Worm (Caenorhabditis elegans): ENCODE data around the gene ccep-97.

ccep-97 gene

ce11 chrV:4818563-4818962 lies at the start of gene ccep-97:
Gene ccep-97, minus strand, starts transcription at chrV:4818663.
- TF ChIP-seq madf-6 (GFP tag; IDR thresholded peaks at IDR 0.05) (peak; percentile 31; the same call in 1 of the 2 replicates), ztf-22 (GFP tag; optimal IDR thresholded peaks at IDR 0.05) (no peak), hlh-26 (GFP tag; conservative IDR thresholded peaks at IDR 0.05) (no peak), attf-5 (GFP tag; optimal IDR thresholded peaks at IDR 0.05) (no peak), F33H1.4 (GFP tag; IDR thresholded peaks at IDR 0.05) (no peak)

- no peak for TF ChIP-seq F57A8.1 (GFP tag; optimal IDR thresholded peaks at IDR 0.05)
- TF ChIP-seq F37B4.10 (GFP tag; IDR thresholded peaks at IDR 0.05): no peak
- TF ChIP-seq somi-1 (GFP tag; optimal IDR thresholded peaks at IDR 0.05): no peak
- TF ChIP-seq snpc-3.4 (tag; optimal IDR thresholded peaks at IDR 0.05): no peak
- TF ChIP-seq B0035.1 (tag; optimal IDR thresholded peaks at IDR 0.05): no peak
- TF ChIP-seq Y56A3A.18 (GFP tag; IDR thresholded peaks at IDR 0.05): no peak
- no peak for TF ChIP-seq F33H1.4 (GFP tag; IDR thresholded peaks at IDR 0.05)
- no peak for TF ChIP-seq nhr-90 (tag; optimal IDR thresholded peaks at IDR 0.05)
- TF ChIP-seq K12H6.12 (tag; optimal IDR thresholded peaks at IDR 0.05): no peak
- TF ChIP-seq Y53F4B.3 (GFP tag; IDR thresholded peaks at IDR 0.05): no peak
- TF ChIP-seq T26A5.8 (tag; optimal IDR thresholded peaks at IDR 0.05): no peak
- no peak for TF ChIP-seq ztf-28 (GFP tag; IDR thresholded peaks at IDR 0.05)
- TF ChIP-seq pbrm-1 (GFP tag; IDR thresholded peaks at IDR 0.05): no peak
- TF ChIP-seq attf-3 (GFP tag; conservative IDR thresholded peaks at IDR 0.05): no peak
- no peak for TF ChIP-seq pha-4 (tag; optimal IDR thresholded peaks at IDR 0.05)
- TF ChIP-seq egl-44 (GFP tag; IDR thresholded peaks at IDR 0.05): no peak
- no peak for TF ChIP-seq akir-1 (GFP tag; optimal IDR thresholded peaks at IDR 0.05)
- TF ChIP-seq aptf-3 (GFP tag; IDR thresholded peaks at IDR 0.05): no peak
- TF ChIP-seq fkh-3 (tag; optimal IDR thresholded peaks at IDR 0.05): no peak
- no peak for TF ChIP-seq F22D6.2 (tag; optimal IDR thresholded peaks at IDR 0.05)
Measured at ce11 chrV:4867535-4867934, 49.1 kb upstream of the ccep-97 start.

- no peak for TF ChIP-seq D2030.7 (GFP tag; IDR thresholded peaks at IDR 0.05)
- no peak for TF ChIP-seq Y53F4B.3 (GFP tag; IDR thresholded peaks at IDR 0.05)
- TF ChIP-seq atf-7 (tag; optimal IDR thresholded peaks at IDR 0.05): no peak
- no peak for TF ChIP-seq ets-4 (GFP tag; optimal IDR thresholded peaks at IDR 0.05)
- no peak for TF ChIP-seq bed-1 (GFP tag; IDR thresholded peaks at IDR 0.05)
- TF ChIP-seq repo-1 (tag; optimal IDR thresholded peaks at IDR 0.05): no peak
- no peak for TF ChIP-seq ekl-4 (GFP tag; IDR thresholded peaks at IDR 0.05)
- TF ChIP-seq lir-1 (GFP tag; conservative IDR thresholded peaks at IDR 0.05): no peak
- no peak for TF ChIP-seq madf-8 (GFP tag; conservative IDR thresholded peaks at IDR 0.05)
- TF ChIP-seq dpl-1 (GFP tag; optimal IDR thresholded peaks at IDR 0.05): no peak
- TF ChIP-seq ceh-100 (GFP tag; IDR thresholded peaks at IDR 0.05): no peak
- no peak for TF ChIP-seq nfya-1 (tag; optimal IDR thresholded peaks at IDR 0.05; ENCODE audit: borderline replicate concordance, insufficient read depth)
- TF ChIP-seq K12H6.12 (tag; optimal IDR thresholded peaks at IDR 0.05): no peak
Measured at ce11 chrV:4865364-4865763, 46.9 kb upstream of the ccep-97 start, which contains the start of gene srd-32. Gene srd-32, plus strand, starts transcription at chrV:4865664.

ce11 chrV:4864330-4864729 lies 45.9 kb upstream of the ccep-97 start:
- TF ChIP-seq sea-2 (GFP tag; IDR thresholded peaks at IDR 0.05): no peak
- TF ChIP-seq aptf-3 (GFP tag; IDR thresholded peaks at IDR 0.05): no peak

Data from whole organism, young adult.